Fruit fly (Drosophila melanogaster): ENCODE measurements around the gene CG31883.

Gene CG31883

DNA sequence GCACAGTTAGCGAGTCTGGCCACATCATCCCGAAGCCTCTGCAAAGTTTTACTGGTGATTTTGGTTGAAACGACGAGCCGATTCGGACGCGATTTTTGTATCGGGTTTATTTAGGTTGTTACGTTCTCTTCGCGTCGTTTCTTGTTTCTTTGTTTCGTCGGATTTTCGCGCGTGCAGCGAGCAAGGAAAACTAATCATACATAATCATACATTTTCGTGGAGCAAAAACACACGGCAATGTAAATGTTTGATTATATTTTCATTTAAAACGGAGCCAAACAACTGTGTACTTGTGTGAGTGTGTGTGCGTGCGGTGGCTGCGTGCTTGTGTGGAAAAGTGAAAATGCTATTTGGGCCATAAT, 32.9 kb upstream of the CG31883 start, which contains the start of gene CG33298:
Gene CG33298, plus strand, starts transcription at position 57 of the 362 bp plus-strand sequence.
- TF ChIP-seq CG1620 (GFP tag; optimal IDR thresholded peaks at IDR 0.05) (no peak), Mnt (GFP tag; optimal IDR thresholded peaks at IDR 0.05) (peak; percentile 41), CG5204 (GFP tag; optimal IDR thresholded peaks at IDR 0.05) (no peak), CG12768 (GFP tag; optimal IDR thresholded peaks at IDR 0.05) (no peak), bab1 (GFP tag; optimal IDR thresholded peaks at IDR 0.05) (peak; percentile 72), CG7101 (tag; optimal IDR thresholded peaks at IDR 0.05) (peak; percentile 9), tj (GFP tag; optimal IDR thresholded peaks at IDR 0.05) (peak; percentile 14)

- TF ChIP-seq Hr96 (GFP tag; optimal IDR thresholded peaks at IDR 0.05) (no peak), CG12768 (GFP tag; optimal IDR thresholded peaks at IDR 0.05) (no peak), cnc (optimal IDR thresholded peaks at IDR 0.05) (no peak), Clk (GFP tag; optimal IDR thresholded peaks at IDR 0.05) (no peak)
These were observed 32.4 kb upstream of the CG31883 start for dm6 chr2L:9495870-9496269.

dm6 chr2L:9496378-9497284, 31.7 kb upstream of the CG31883 start:
- TF ChIP-seq CG14711 (tag; optimal IDR thresholded peaks at IDR 0.05) = no peak
- TF ChIP-seq cnc (optimal IDR thresholded peaks at IDR 0.05) = no peak
- TF ChIP-seq ovo (GFP tag; optimal IDR thresholded peaks at IDR 0.05) = peak; percentile 19
- peak; percentile 33 for TF ChIP-seq bab1 (GFP tag; optimal IDR thresholded peaks at IDR 0.05)
- TF ChIP-seq CG5204 (GFP tag; optimal IDR thresholded peaks at IDR 0.05) = peak; percentile 9
- TF ChIP-seq kay (GFP tag; ENCODE audit: borderline replicate concordance) = peak; percentile 71
- TF ChIP-seq pad (GFP tag; optimal IDR thresholded peaks at IDR 0.05) = peak; percentile 53
- peak; percentile 38 for TF ChIP-seq toe (GFP tag; optimal IDR thresholded peaks at IDR 0.05)
- no peak for TF ChIP-seq CG7045 (GFP tag; optimal IDR thresholded peaks at IDR 0.05)

DNA sequence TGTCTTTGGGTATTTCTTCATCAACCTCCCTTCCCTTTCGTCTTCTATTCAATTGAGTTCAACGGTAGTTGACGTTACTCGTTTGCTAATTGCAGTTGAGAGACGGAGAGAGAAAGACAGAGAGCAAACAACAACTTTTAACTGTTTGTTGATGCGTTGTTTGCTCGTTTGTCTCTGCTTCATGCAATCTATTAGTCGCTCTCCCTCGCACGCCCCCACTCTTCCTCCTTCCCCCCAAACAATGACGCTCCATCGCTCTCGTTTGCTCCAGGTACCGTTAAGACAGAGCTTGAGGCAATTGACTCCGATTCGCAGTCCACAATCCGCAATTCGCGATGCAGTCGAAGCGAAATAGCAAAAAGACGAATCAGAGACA, 31.0 kb upstream of the CG31883 start:
- peak; percentile 94 for TF ChIP-seq ovo (GFP tag; optimal IDR thresholded peaks at IDR 0.05)
- no peak for TF ChIP-seq tj (GFP tag; optimal IDR thresholded peaks at IDR 0.05)
- peak; percentile 13 for TF ChIP-seq CG1620 (GFP tag; optimal IDR thresholded peaks at IDR 0.05)
- TF ChIP-seq pad (GFP tag; optimal IDR thresholded peaks at IDR 0.05) = peak; percentile 98
- no peak for TF ChIP-seq CG33017 (tag; optimal IDR thresholded peaks at IDR 0.05)
- TF ChIP-seq toe (GFP tag; optimal IDR thresholded peaks at IDR 0.05) = no peak
- no peak for TF ChIP-seq Hr96 (GFP tag; optimal IDR thresholded peaks at IDR 0.05)
- TF ChIP-seq cic (GFP tag; optimal IDR thresholded peaks at IDR 0.05) = peak; percentile 64
- no peak for TF ChIP-seq CG5204 (GFP tag; optimal IDR thresholded peaks at IDR 0.05)
- TF ChIP-seq Crg-1 (GFP tag; optimal IDR thresholded peaks at IDR 0.05) = no peak
- TF ChIP-seq Clk (GFP tag; optimal IDR thresholded peaks at IDR 0.05) = no peak
- peak; percentile 0 for TF ChIP-seq CG7101 (tag; optimal IDR thresholded peaks at IDR 0.05)
- TF ChIP-seq CG12768 (GFP tag; optimal IDR thresholded peaks at IDR 0.05) = peak; percentile 52

DNA sequence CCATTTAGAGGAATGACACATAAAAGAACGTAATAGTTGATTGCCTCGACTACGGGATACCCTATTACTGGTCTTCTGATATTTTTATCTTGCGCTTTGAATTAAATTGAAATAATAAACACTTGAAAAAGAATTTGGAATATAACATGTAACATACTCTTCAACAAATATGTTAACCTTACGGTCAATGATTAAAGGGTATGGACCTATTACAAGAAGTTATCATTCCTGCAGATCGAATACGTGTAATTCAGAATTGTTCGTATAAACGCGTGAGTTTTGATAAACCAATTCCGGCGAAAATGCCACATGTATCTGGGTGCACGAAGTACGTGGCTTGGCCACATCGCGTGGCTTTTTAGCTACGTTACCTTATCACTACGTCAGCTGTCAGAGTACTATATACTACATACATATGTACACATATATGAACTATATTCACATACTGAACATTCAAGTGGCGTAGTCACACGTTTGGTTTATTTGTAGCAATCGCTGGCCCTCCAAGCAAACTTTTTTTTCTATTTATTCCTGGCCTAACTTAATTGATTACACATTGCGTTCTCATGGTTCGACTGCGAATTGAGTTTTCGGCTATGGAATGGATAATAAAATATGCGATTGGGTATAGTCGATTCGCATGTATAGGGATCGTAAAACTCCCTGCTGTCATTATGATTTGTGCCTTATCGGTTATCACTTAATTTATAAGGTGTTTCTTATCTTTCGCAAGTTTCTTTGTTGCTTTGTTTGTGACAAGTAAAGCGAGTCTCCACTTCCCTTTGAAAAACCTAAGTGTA, 29.9 kb upstream of the CG31883 start:
- TF ChIP-seq CG11617 (GFP tag; optimal IDR thresholded peaks at IDR 0.05) = peak; percentile 17
- TF ChIP-seq bab1 (GFP tag; optimal IDR thresholded peaks at IDR 0.05) = peak; percentile 90
- peak; percentile 85 for TF ChIP-seq cic (GFP tag; optimal IDR thresholded peaks at IDR 0.05)
- TF ChIP-seq CG7101 (tag; optimal IDR thresholded peaks at IDR 0.05) = peak; percentile 55
- peak; percentile 60 for TF ChIP-seq CG14711 (tag; optimal IDR thresholded peaks at IDR 0.05)
- TF ChIP-seq Mnt (GFP tag; optimal IDR thresholded peaks at IDR 0.05) = peak; percentile 42
- no peak for TF ChIP-seq CG7045 (GFP tag; optimal IDR thresholded peaks at IDR 0.05)
- no peak for TF ChIP-seq ovo (GFP tag; optimal IDR thresholded peaks at IDR 0.05)
- peak; percentile 91 for TF ChIP-seq kay (GFP tag; ENCODE audit: borderline replicate concordance)
- no peak for TF ChIP-seq toe (GFP tag; optimal IDR thresholded peaks at IDR 0.05)
- TF ChIP-seq tj (GFP tag; optimal IDR thresholded peaks at IDR 0.05) = no peak

- TF ChIP-seq CG33017 (tag; optimal IDR thresholded peaks at IDR 0.05) (no peak), CG7045 (GFP tag; optimal IDR thresholded peaks at IDR 0.05) (no peak), Crg-1 (GFP tag; optimal IDR thresholded peaks at IDR 0.05) (no peak), pad (GFP tag; optimal IDR thresholded peaks at IDR 0.05) (no peak)
These were observed 29.4 kb upstream of the CG31883 start for dm6 chr2L:9498985-9499249.

DNA sequence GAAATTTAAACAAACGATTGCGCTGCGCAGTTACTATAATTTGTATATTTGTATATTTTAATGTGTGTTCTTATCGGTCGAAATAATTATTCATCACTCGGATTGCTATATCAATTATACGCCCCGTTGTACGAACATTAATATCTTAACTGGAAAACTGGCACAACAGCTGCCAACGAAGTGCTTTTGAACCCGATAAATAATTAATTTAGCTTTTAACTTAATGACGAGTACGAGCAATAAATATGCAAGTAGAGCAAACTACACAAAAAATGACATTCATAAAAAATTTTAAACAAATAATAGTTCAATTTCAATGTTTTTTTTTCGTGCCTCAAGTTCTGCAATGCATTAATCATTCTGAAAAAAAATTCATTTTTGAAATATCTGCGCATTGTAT, 27.9 kb upstream of the CG31883 start:
- TF ChIP-seq cic (GFP tag; optimal IDR thresholded peaks at IDR 0.05) (no peak), CG12768 (GFP tag; optimal IDR thresholded peaks at IDR 0.05) (no peak), cnc (optimal IDR thresholded peaks at IDR 0.05) (no peak), Crg-1 (GFP tag; optimal IDR thresholded peaks at IDR 0.05) (no peak), CG5204 (GFP tag; optimal IDR thresholded peaks at IDR 0.05) (no peak), kay (GFP tag; ENCODE audit: borderline replicate concordance) (peak; percentile 94), CG7045 (GFP tag; optimal IDR thresholded peaks at IDR 0.05) (no peak)

Data from whole organism, adult.